Worm (Caenorhabditis elegans): ENCODE results near the gene act-4.
A peak's percentile ranks its signal among the peaks of the same experiment; 100 is the strongest.

The act-4 gene

DNA sequence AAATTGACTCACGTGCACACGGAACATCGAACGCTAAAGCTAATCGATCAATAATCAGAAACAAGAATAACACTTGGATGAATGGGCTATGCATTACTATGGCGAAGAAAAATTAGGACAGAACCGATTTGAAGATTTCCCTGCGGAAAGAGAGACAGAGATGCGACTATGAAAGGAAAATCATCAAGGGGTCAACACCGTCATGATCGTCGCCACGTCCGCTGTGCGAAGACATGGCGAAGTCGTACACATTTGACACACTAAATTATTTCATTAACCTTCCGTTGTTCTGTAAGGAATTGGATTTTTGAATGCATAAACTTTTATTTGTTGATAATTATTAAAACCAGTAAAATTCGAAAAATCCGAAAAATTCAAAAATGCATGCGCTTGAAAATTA is 8.8 kb downstream of the act-4 start, which contains the start of gene M03F4.6 (continued):
- TF ChIP-seq nhr-237 (tag; optimal IDR thresholded peaks at IDR 0.05) = no peak
- TF ChIP-seq zag-1 (tag; optimal IDR thresholded peaks at IDR 0.05) = no peak
- TF ChIP-seq mef-2 (tag; optimal IDR thresholded peaks at IDR 0.05) = no peak
- no peak for TF ChIP-seq fkh-4 (tag; optimal IDR thresholded peaks at IDR 0.05; ENCODE audit: borderline replicate concordance)
- TF ChIP-seq nhr-19 (GFP tag; conservative IDR thresholded peaks at IDR 0.05) = no peak
- TF ChIP-seq nhr-28 (tag; optimal IDR thresholded peaks at IDR 0.05) = no peak
- TF ChIP-seq efl-1 (optimal IDR thresholded peaks at IDR 0.05) = no peak
- no peak for TF ChIP-seq efl-1 (GFP tag; optimal IDR thresholded peaks at IDR 0.05 in 1 of 2)
- TF ChIP-seq fos-1 (tag; optimal IDR thresholded peaks at IDR 0.05) = no peak
- no peak for TF ChIP-seq snu-23 (GFP tag; optimal IDR thresholded peaks at IDR 0.05)
- TF ChIP-seq ets-5 (GFP tag; IDR thresholded peaks at IDR 0.05) = no peak
- TF ChIP-seq nhr-76 (tag; optimal IDR thresholded peaks at IDR 0.05) = no peak
- TF ChIP-seq unc-98 (GFP tag; IDR thresholded peaks at IDR 0.05) = no peak
- no peak for TF ChIP-seq vab-15 (tag; optimal IDR thresholded peaks at IDR 0.05)
- no peak for TF ChIP-seq ceh-88 (GFP tag; IDR thresholded peaks at IDR 0.05)
- TF ChIP-seq unc-86 (tag; optimal IDR thresholded peaks at IDR 0.05) = no peak
- TF ChIP-seq unc-30 (tag; optimal IDR thresholded peaks at IDR 0.05) = no peak
- TF ChIP-seq ces-1 (GFP tag; optimal IDR thresholded peaks at IDR 0.05) = no peak
- TF ChIP-seq mep-1 (tag; optimal IDR thresholded peaks at IDR 0.05) = peak; percentile 52
- TF ChIP-seq pax-3 (tag; optimal IDR thresholded peaks at IDR 0.05) = no peak
- peak; percentile 13 for TF ChIP-seq rnt-1 (tag; optimal IDR thresholded peaks at IDR 0.05)
- TF ChIP-seq nhr-90 (tag; optimal IDR thresholded peaks at IDR 0.05; ENCODE audit: poor library complexity) = no peak
- TF ChIP-seq ama-1 (optimal IDR thresholded peaks at IDR 0.05) = peak; percentile 74
- TF ChIP-seq pag-3 (tag; optimal IDR thresholded peaks at IDR 0.05; ENCODE audit: borderline replicate concordance, insufficient read depth) = no peak
- no peak for TF ChIP-seq lin-35 (GFP tag; optimal IDR thresholded peaks at IDR 0.05)
- TF ChIP-seq dpl-1 (GFP tag; optimal IDR thresholded peaks at IDR 0.05) = no peak
- no peak for TF ChIP-seq sptf-1 (tag; optimal IDR thresholded peaks at IDR 0.05)
- TF ChIP-seq jun-1 (tag; optimal IDR thresholded peaks at IDR 0.05) = no peak
- no peak for TF ChIP-seq tbx-2 (tag; optimal IDR thresholded peaks at IDR 0.05)
- TF ChIP-seq zip-4 (GFP tag; optimal IDR thresholded peaks at IDR 0.05) = no peak
- TF ChIP-seq snpc-4 (tag; optimal IDR thresholded peaks at IDR 0.05) = no peak
- TF ChIP-seq unc-130 (tag; optimal IDR thresholded peaks at IDR 0.05) = no peak

DNA sequence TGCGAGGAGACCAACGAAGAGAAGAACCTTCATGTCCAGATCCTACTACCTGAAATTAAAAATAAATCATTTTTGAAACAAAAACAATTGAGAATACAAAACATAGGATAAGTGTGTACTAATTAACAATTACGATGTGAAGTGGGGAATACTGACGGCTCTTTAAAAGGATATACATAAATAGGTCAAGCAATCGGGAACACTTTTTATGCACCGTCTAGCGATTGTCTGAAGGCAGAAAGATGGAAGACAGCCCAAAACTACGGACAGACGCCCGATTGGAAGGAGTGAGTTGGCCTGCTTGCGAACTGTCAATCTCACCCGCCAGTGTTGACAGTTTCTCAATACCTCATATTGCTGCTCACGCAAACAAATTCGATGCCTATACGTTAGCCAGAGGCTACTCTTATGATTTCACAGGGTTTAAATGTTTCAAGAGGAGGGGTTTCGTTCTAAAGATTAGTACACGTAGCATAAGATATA is 10.5 kb downstream of the act-4 start, which contains the start of gene calu-1:
TSS of gene calu-1 (minus strand) at position 51 of the 483 bp plus-strand sequence.
- TF ChIP-seq C16A3.4 (tag; optimal IDR thresholded peaks at IDR 0.05) = no peak
- TF ChIP-seq dsc-1 (tag; optimal IDR thresholded peaks at IDR 0.05) = no peak
- no peak for TF ChIP-seq lin-14 (GFP tag; optimal IDR thresholded peaks at IDR 0.05)
- TF ChIP-seq alr-1 (tag; optimal IDR thresholded peaks at IDR 0.05; ENCODE audit: borderline replicate concordance) = no peak
- no peak for TF ChIP-seq tbx-2 (tag; optimal IDR thresholded peaks at IDR 0.05)
- no peak for TF ChIP-seq nhr-85 (tag)
- TF ChIP-seq nhr-12 (tag; optimal IDR thresholded peaks at IDR 0.05) = no peak
- TF ChIP-seq sptf-1 (tag; optimal IDR thresholded peaks at IDR 0.05) = no peak
- TF ChIP-seq Y116A8C.19 (tag; optimal IDR thresholded peaks at IDR 0.05; ENCODE audit: borderline replicate concordance) = no peak
- TF ChIP-seq sox-4 (tag; optimal IDR thresholded peaks at IDR 0.05) = no peak
- TF ChIP-seq snpc-4 (tag; optimal IDR thresholded peaks at IDR 0.05) = no peak

DNA sequence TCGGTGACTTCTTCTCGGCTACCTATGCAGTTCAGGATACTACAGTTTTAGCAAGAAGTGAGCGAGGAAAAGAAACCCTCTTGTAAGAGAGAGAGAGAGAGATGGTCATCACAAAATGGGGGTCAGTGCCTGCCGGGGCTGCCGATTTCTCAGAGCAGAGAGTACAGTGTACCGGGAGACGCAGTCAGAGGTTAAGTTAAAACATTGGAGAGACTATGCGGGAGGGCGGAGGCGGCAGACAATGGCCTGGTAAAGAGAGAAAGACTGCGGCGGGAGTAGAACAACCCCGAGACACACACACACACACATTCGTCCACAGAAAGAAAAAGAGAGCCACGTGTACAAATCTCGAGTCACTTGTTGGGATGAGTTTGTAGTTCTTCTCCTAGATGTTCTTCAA is 11.0 kb downstream of the act-4 start:
- TF ChIP-seq grh-1 (GFP tag; IDR thresholded peaks at IDR 0.05) (0 out of 2 replicates have a peak, but pooled peaks have one; percentile 34), elt-3 (tag; optimal IDR thresholded peaks at IDR 0.05) (peak in 2 of 6 experiments; percentile 2 to 20), isw-1 (GFP tag; IDR thresholded peaks at IDR 0.05) (no peak), vab-15 (tag; optimal IDR thresholded peaks at IDR 0.05) (no peak), ceh-82 (tag; optimal IDR thresholded peaks at IDR 0.05) (peak in 1 of 3 experiments; percentile 46), hpl-2 (GFP tag; optimal IDR thresholded peaks at IDR 0.05) (no peak), skn-1 (tag; optimal IDR thresholded peaks at IDR 0.05) (no peak), unc-98 (GFP tag; IDR thresholded peaks at IDR 0.05) (no peak), ces-1 (GFP tag; optimal IDR thresholded peaks at IDR 0.05) (no peak), lir-3 (tag; optimal IDR thresholded peaks at IDR 0.05; ENCODE audit: poor library complexity) (peak; percentile 37), ztf-11 (tag; optimal IDR thresholded peaks at IDR 0.05) (peak in 1 of 2 experiments; percentile 9), irx-1 (tag; optimal IDR thresholded peaks at IDR 0.05) (peak; percentile 20), egl-13 (tag; optimal IDR thresholded peaks at IDR 0.05) (no peak), ztf-4 (tag; optimal IDR thresholded peaks at IDR 0.05) (peak; percentile 18), lin-15B (tag; optimal IDR thresholded peaks at IDR 0.05) (no peak), unc-130 (tag; optimal IDR thresholded peaks at IDR 0.05) (peak; percentile 57)

Measured in whole organism, L1 larva.